Worm (Caenorhabditis elegans) whole organism, L4 larva: ENCODE data around the gene cyp-33D1.

Experiments used
- F10B5.3 ChIP-seq: sonication (generic microtip); optimal IDR thresholded peaks from 2 replicates; lab custom pipeline; 2016; ENCODE audit warnings: mild to moderate bottlenecking, missing genetic modification characterization, missing compliant biosample characterization
- Y75B8A.6 ChIP-seq: fragments of 200-800 bp; sonication (Bioruptor generic); IDR thresholded peaks from 2 replicates; pipeline ENCODE4 v1.3.6; 2022; ENCODE audit warnings: missing genetic modification reagents, missing genetic modification characterization, missing compliant biosample characterization
- ama-1 ChIP-seq: fragments of 150-350 bp; optimal IDR thresholded peaks from 2 replicates; lab custom pipeline; 2014; ENCODE audit warnings: inconsistent platforms, mixed read lengths
- arid-1 ChIP-seq: fragments of 200-800 bp; sonication (Bioruptor generic); conservative IDR thresholded peaks from 2 replicates; pipeline ENCODE4 v1.3.6; 2022; ENCODE audit warnings: missing genetic modification reagents, missing genetic modification characterization, missing compliant biosample characterization
- ceh-20 ChIP-seq: fragments of 200-800 bp; sonication (Bioruptor generic); IDR thresholded peaks from 2 replicates; pipeline ENCODE4 v1.3.6; 2022; ENCODE audit warnings: missing genetic modification reagents, missing genetic modification characterization, missing compliant biosample characterization
- ceh-28 ChIP-seq: fragments of 150-350 bp; optimal IDR thresholded peaks from 2 replicates; lab custom pipeline; 2014; ENCODE audit warnings: missing biosample characterization, missing genetic modification reagents, missing genetic modification characterization
- ceh-32 ChIP-seq: sonication (generic microtip); optimal IDR thresholded peaks from 2 replicates; lab custom pipeline; 2016; ENCODE audit warnings: mild to moderate bottlenecking, missing genetic modification characterization, missing compliant biosample characterization; ENCODE audit not compliant: poor library complexity
- ceh-44 ChIP-seq: fragments of 200-800 bp; sonication (Bioruptor generic); IDR thresholded peaks from 2 replicates; pipeline ENCODE4 v1.3.6; 2022; ENCODE audit warnings: missing genetic modification reagents, missing genetic modification characterization, missing compliant biosample characterization
- daf-12 ChIP-seq: fragments of 150-350 bp; optimal IDR thresholded peaks from 2 replicates; lab custom pipeline; 2014; ENCODE audit warnings: missing biosample characterization, missing genetic modification reagents, missing genetic modification characterization
- dmd-6 ChIP-seq: fragments of 200-800 bp; sonication (Bioruptor generic); IDR thresholded peaks from 2 replicates; pipeline ENCODE4 v1.3.6; 2022; ENCODE audit warnings: missing genetic modification reagents, missing genetic modification characterization, missing compliant biosample characterization
- duxl-1 ChIP-seq: sonication (generic microtip); optimal IDR thresholded peaks from 2 replicates; lab custom pipeline; 2016; ENCODE audit warnings: mild to moderate bottlenecking, missing genetic modification characterization, moderate library complexity, missing compliant biosample characterization; ENCODE audit not compliant: poor library complexity
- hlh-30 ChIP-seq: sonication (generic microtip); optimal IDR thresholded peaks from 2 replicates; lab custom pipeline; 2017; ENCODE audit warnings: antibody characterized with exemption, mild to moderate bottlenecking, missing genetic modification characterization, missing compliant biosample characterization; ENCODE audit not compliant: insufficient read depth
- hmg-1.1 ChIP-seq: fragments of 200-800 bp; sonication (Bioruptor generic); IDR thresholded peaks from 2 replicates; pipeline ENCODE4 v1.3.6; 2022; ENCODE audit warnings: missing genetic modification reagents, missing genetic modification characterization, missing compliant biosample characterization
- jun-1 ChIP-seq: fragments of 150-350 bp; optimal IDR thresholded peaks from 2 replicates; lab custom pipeline; 2014; ENCODE audit warnings: missing biosample characterization, missing genetic modification reagents, missing genetic modification characterization
- lin-1 ChIP-seq: fragments of 200-800 bp; sonication (Bioruptor generic); IDR thresholded peaks from 2 replicates; pipeline ENCODE4 v1.3.6; 2022; ENCODE audit warnings: missing genetic modification reagents, missing genetic modification characterization, missing compliant biosample characterization
- lin-13 ChIP-seq: fragments of 150-350 bp; optimal IDR thresholded peaks from 2 replicates; lab custom pipeline; 2014; ENCODE audit warnings: missing biosample characterization, missing genetic modification reagents, missing genetic modification characterization
- lin-15B ChIP-seq: fragments of 150-350 bp; sonication (generic microtip); optimal IDR thresholded peaks from 3 replicates; lab custom pipeline; 2014; ENCODE audit warnings: missing biosample characterization, missing genetic modification characterization
- lin-29 ChIP-seq: fragments of 200-800 bp; sonication (Bioruptor generic); IDR thresholded peaks from 2 replicates; pipeline ENCODE4 v1.3.6; 2022; ENCODE audit warnings: missing genetic modification reagents, missing genetic modification characterization, missing compliant biosample characterization
- madf-5 ChIP-seq, 2 experiments: fragments of 200-800 bp; sonication (Bioruptor generic); IDR thresholded peaks; 2 replicates each; pipeline ENCODE4 v1.3.6; 2022; ENCODE audit warnings: missing compliant biosample characterization in 2 of 2, missing genetic modification characterization in 2 of 2
- mes-2 ChIP-seq: sonication (generic microtip); optimal IDR thresholded peaks from 2 replicates; lab custom pipeline; 2016; ENCODE audit warnings: missing genotype, mild to moderate bottlenecking, missing genetic modification characterization, missing compliant biosample characterization; ENCODE audit not compliant: poor library complexity, severe bottlenecking
- mxl-3 ChIP-seq: fragments of 200-800 bp; sonication (Bioruptor generic); optimal IDR thresholded peaks from 2 replicates; lab custom pipeline; 2018; ENCODE audit warnings: mild to moderate bottlenecking, missing genetic modification characterization, missing compliant biosample characterization
- nhr-102 ChIP-seq: sonication (generic microtip); optimal IDR thresholded peaks from 2 replicates; lab custom pipeline; 2016; ENCODE audit warnings: mild to moderate bottlenecking, missing genetic modification characterization, moderate library complexity, missing compliant biosample characterization
- nhr-11 ChIP-seq: fragments of 150-350 bp; optimal IDR thresholded peaks from 2 replicates; lab custom pipeline; 2014; ENCODE audit warnings: missing biosample characterization, missing genetic modification characterization
- nhr-25 ChIP-seq: sonication (generic microtip); optimal IDR thresholded peaks from 2 replicates; lab custom pipeline; 2017; ENCODE audit warnings: missing genetic modification characterization, mild to moderate bottlenecking, missing compliant biosample characterization, antibody characterized with exemption, moderate library complexity, borderline replicate concordance; ENCODE audit not compliant: insufficient read depth
- nhr-28 ChIP-seq: fragments of 150-350 bp; optimal IDR thresholded peaks from 2 replicates; lab custom pipeline; 2014; ENCODE audit warnings: missing biosample characterization, missing genetic modification characterization
- nhr-42 ChIP-seq: fragments of 200-800 bp; sonication (Bioruptor generic); IDR thresholded peaks from 2 replicates; pipeline ENCODE4 v1.3.6; 2022; ENCODE audit warnings: missing genetic modification characterization, missing compliant biosample characterization
- nhr-48 ChIP-seq: sonication (generic microtip); optimal IDR thresholded peaks from 2 replicates; lab custom pipeline; 2016; ENCODE audit warnings: mild to moderate bottlenecking, missing genetic modification characterization, missing compliant biosample characterization
- nhr-6 ChIP-seq: fragments of 150-350 bp; optimal IDR thresholded peaks from 2 replicates; lab custom pipeline; 2014; ENCODE audit warnings: missing biosample characterization, missing genetic modification characterization
- nhr-76 ChIP-seq: fragments of 150-350 bp; optimal IDR thresholded peaks from 2 replicates; lab custom pipeline; 2014; ENCODE audit warnings: missing biosample characterization, missing genetic modification characterization
- pha-4 ChIP-seq, 2 experiments: fragments of 150-350 bp in 1 of 2; fragments of 200-800 bp in 1 of 2; sonication (Bioruptor generic) in 1 of 2; IDR thresholded peaks in 1 of 2; optimal IDR thresholded peaks in 1 of 2; 2 replicates each; pipeline versions ENCODE4 v1.3.6 to Lab custom; 2014 to 2022; ENCODE audit warnings: missing genetic modification characterization in 2 of 2, missing genetic modification reagents in 2 of 2, missing biosample characterization in 1 of 2, missing compliant biosample characterization in 1 of 2
- php-3 ChIP-seq: fragments of 200-800 bp; sonication (Bioruptor generic); IDR thresholded peaks from 2 replicates; pipeline ENCODE4 v1.3.6; 2022; ENCODE audit warnings: missing genetic modification reagents, missing genetic modification characterization, missing compliant biosample characterization
- rbr-2 ChIP-seq: sonication (generic microtip); optimal IDR thresholded peaks from 2 replicates; lab custom pipeline; 2016; ENCODE audit warnings: missing genotype, missing genetic modification characterization, missing compliant biosample characterization
- snpc-4 ChIP-seq: fragments of 150-350 bp; optimal IDR thresholded peaks from 2 replicates; lab custom pipeline; 2014; ENCODE audit warnings: missing biosample characterization, missing genetic modification characterization
- unc-39 ChIP-seq: sonication (generic microtip); optimal IDR thresholded peaks from 2 replicates; lab custom pipeline; 2017; ENCODE audit warnings: missing biosample characterization, missing genetic modification characterization
- unc-62 ChIP-seq, 3 experiments: fragments of 150-350 bp in 1 of 3; sonication (generic microtip); optimal IDR thresholded peaks in 2 of 3; peaks in 1 of 3; 1 replicate in 1 of 3; 2 replicates in 2 of 3; lab custom pipeline; 2014 to 2017; ENCODE audit warnings: missing biosample characterization in 3 of 3, missing genetic modification characterization in 3 of 3, missing genetic modification reagents in 3 of 3, missing genotype in 1 of 3
- ztf-11 ChIP-seq: fragments of 150-350 bp; optimal IDR thresholded peaks from 2 replicates; lab custom pipeline; 2014; ENCODE audit warnings: missing biosample characterization, missing genetic modification characterization
- ztf-7 ChIP-seq: fragments of 150-350 bp; optimal IDR thresholded peaks from 2 replicates; lab custom pipeline; 2014; ENCODE audit warnings: missing biosample characterization, missing genetic modification characterization

Gene cyp-33D1

DNA sequence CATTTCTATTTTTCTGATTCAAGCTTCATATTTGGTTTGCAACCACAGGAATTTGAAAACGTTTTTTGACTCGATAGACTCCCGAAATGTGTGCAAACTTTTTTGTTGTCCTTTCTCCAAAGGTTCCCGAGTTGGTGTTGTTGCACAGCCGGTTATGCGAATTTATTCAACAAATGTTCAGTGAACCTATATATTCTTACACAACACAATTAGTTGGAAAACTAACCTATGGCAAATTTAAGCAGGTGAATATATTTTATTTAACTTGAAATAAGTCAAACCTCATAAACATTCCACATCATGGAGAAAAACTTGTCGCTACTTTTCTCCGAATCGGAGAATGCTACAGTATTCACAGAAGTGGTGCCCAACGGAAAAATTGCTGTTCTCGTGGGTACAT is 7.7 kb upstream of the cyp-33D1 start, which contains the start of gene srz-14:
Gene srz-14, plus strand, starts transcription at position 301 of the 400 bp plus-strand sequence.
- no peak for TF ChIP-seq nhr-102 (tag; lab: Kevin White, UChicago)
- no peak for TF ChIP-seq ztf-11 (tag; lab: Kevin White, UChicago)
- TF ChIP-seq snpc-4 (tag; lab: Kevin White, UChicago), result no peak
- no peak for TF ChIP-seq hlh-30 (tag; lab: Kevin White, UChicago)
- TF ChIP-seq madf-5 (GFP tag; IDR thresholded peaks at IDR 0.05; lab: Robert Waterston, UW), result no peak

DNA sequence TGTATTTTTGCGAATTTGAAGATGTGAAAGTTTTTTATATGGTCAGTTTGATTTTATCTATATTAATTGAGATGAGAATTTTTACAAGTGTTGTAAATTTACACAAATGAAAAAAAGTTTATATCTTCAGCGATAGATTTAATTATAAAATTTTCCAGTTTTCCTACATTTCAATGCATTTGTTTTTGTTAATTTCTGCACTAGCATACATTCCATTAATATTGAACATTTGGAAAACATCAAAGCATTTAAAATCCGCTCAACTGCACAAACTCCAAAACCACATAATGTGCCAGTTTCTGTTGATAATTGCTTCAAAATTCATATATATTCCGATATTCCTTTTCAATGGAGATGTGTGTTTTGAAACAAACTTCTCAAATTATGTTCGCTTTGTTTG is 7.3 kb upstream of the cyp-33D1 start, which contains the start of gene srh-277:
Gene srh-277, plus strand, starts transcription at position 301 of the 400 bp plus-strand sequence.
- TF ChIP-seq ztf-7 (no peak), nhr-42 (no peak), nhr-48 (tag; lab: Kevin White, UChicago) (no peak), nhr-28 (tag; lab: Kevin White, UChicago) (no peak), arid-1 (GFP tag; lab: Robert Waterston, UW) (no peak), dmd-6 (GFP tag; lab: Robert Waterston, UW) (no peak), lin-29 (GFP tag; lab: Robert Waterston, UW) (no peak), daf-12 (tag; lab: Kevin White, UChicago) (no peak), ceh-20 (GFP tag; lab: Robert Waterston, UW) (no peak), Y75B8A.6 (GFP tag; lab: Robert Waterston, UW) (no peak), duxl-1 (tag; lab: Kevin White, UChicago) (no peak), lin-15B (tag; lab: Kevin White, UChicago) (no peak), nhr-25 (no peak), F10B5.3 (tag; lab: Kevin White, UChicago) (no peak), mes-2 (no peak), rbr-2 (tag; lab: Kevin White, UChicago) (no peak)

DNA sequence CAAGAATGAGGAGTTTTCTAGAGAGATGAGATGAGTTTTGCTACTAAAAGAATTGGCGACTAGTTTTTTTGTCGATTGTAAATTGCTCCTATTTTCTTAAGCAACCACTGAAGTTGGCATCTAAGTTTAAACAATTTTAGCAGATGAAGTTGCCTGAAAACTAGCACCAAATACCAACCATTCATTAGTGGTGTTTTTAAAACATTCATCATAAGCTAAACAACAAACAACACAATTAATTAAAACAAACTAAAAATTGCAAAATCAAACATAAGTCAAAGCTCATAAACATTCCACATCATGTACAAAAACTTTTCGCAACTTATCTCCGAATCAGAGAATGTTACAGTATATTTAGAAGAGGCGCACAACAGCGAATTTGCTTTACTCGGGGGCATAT is 6.5 kb upstream of the cyp-33D1 start, which contains the start of gene srz-13:
Gene srz-13, plus strand, starts transcription at position 301 of the 400 bp plus-strand sequence.
- no peak for TF ChIP-seq unc-62 (GFP tag; optimal IDR thresholded peaks at IDR 0.05 in 1 of 2; lab: Kevin White, UChicago)
- no peak for TF ChIP-seq unc-62 (tag; optimal IDR thresholded peaks at IDR 0.05; lab: Kevin White, UChicago)
- TF ChIP-seq ama-1 (lab: Kevin White, UChicago), result no peak
- no peak for TF ChIP-seq nhr-76 (tag; lab: Kevin White, UChicago)
- TF ChIP-seq nhr-6 (tag; lab: Kevin White, UChicago), result no peak
- no peak for TF ChIP-seq jun-1 (tag; lab: Kevin White, UChicago)
- no peak for TF ChIP-seq lin-1 (GFP tag; lab: Robert Waterston, UW)
- TF ChIP-seq hlh-30 (tag; lab: Kevin White, UChicago), result no peak
- no peak for TF ChIP-seq ceh-32 (tag; lab: Kevin White, UChicago)
- TF ChIP-seq hmg-1.1 (GFP tag; lab: Robert Waterston, UW), result no peak
- no peak for TF ChIP-seq ceh-44 (GFP tag; lab: Robert Waterston, UW)
- TF ChIP-seq ceh-28 (tag; lab: Kevin White, UChicago), result no peak
- no peak for TF ChIP-seq pha-4 (GFP tag; IDR thresholded peaks at IDR 0.05; lab: Robert Waterston, UW)
- TF ChIP-seq pha-4 (tag; optimal IDR thresholded peaks at IDR 0.05; lab: Kevin White, UChicago), result no peak
- no peak for TF ChIP-seq nhr-11 (tag; lab: Kevin White, UChicago)
- no peak for TF ChIP-seq F10B5.3 (tag; lab: Kevin White, UChicago)
- TF ChIP-seq nhr-42, result no peak
- no peak for TF ChIP-seq unc-39 (tag; lab: Kevin White, UChicago)
- TF ChIP-seq lin-15B (tag; lab: Kevin White, UChicago), result no peak
- no peak for TF ChIP-seq lin-13 (GFP tag; lab: Kevin White, UChicago)
- no peak for TF ChIP-seq mxl-3 (GFP tag; lab: Kevin White, UChicago)
- TF ChIP-seq php-3 (GFP tag; lab: Robert Waterston, UW), result no peak
